Worm (Caenorhabditis elegans) whole organism, mixed stage, embryonic: ENCODE results near the gene T07F12.2.

Source experiments
- ham-2 ChIP-seq: fragments of 200-800 bp; sonication (Bioruptor generic); optimal IDR thresholded peaks from 2 replicates; lab custom pipeline; 2018; ENCODE audit warnings: mild to moderate bottlenecking, missing genetic modification characterization, missing compliant biosample characterization
- lin-13 ChIP-seq: fragments of 150-350 bp; optimal IDR thresholded peaks from 2 replicates; lab custom pipeline; 2014; ENCODE audit warnings: missing biosample characterization, missing genetic modification characterization
- nhr-28 ChIP-seq: fragments of 150-350 bp; optimal IDR thresholded peaks from 2 replicates; lab custom pipeline; 2014; ENCODE audit warnings: missing biosample characterization, missing genetic modification characterization
- nhr-76 ChIP-seq: sonication (generic microtip); optimal IDR thresholded peaks from 2 replicates; lab custom pipeline; 2017; ENCODE audit warnings: missing biosample characterization, missing genetic modification characterization

DNA sequence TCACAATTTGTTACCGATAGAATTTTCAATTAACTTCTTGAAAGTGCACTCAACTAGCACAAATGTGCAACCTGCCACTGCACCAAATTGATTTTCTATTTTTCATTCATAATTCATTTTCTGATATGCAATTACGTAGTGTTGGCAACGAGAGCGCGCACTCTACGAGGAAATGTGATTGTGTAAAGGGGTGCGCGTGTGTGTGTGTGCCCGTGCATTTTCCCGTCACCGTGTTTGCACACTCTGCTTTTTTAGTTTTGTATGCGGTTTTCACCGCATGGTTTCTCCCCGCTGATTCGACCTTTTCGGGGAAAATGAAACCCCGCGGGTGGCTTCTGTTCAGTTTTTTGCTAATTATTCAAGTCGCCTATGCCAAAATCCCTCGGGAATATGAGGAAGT, at the start of gene T07F12.2:
- TF ChIP-seq lin-13 (tag; lab: Kevin White, UChicago) (peak; percentile 0), ham-2 (GFP tag; lab: Kevin White, UChicago) (peak; percentile 34), nhr-76 (tag; lab: Kevin White, UChicago) (no peak), nhr-28 (tag; lab: Kevin White, UChicago) (no peak)
